Fruit fly (Drosophila melanogaster): Measurements from ENCODE around the gene CG15478.

The CG15478 gene

dm6 chrX:7691947-7692739, 25.6 kb downstream of the CG15478 start (continued):
- peak; percentile 29 for TF ChIP-seq NC2α (GFP tag; optimal IDR thresholded peaks at IDR 0.05)
- peak; percentile 63 for TF ChIP-seq Xrp1 (GFP tag; IDR thresholded peaks at IDR 0.05)
- TF ChIP-seq fd102C (GFP tag; optimal IDR thresholded peaks at IDR 0.05), result no peak
- no peak for TF ChIP-seq dan (GFP tag; IDR thresholded peaks at IDR 0.05)
- peak; percentile 6 for TF ChIP-seq CG4282 (GFP tag; optimal IDR thresholded peaks at IDR 0.05)
- TF ChIP-seq CG1233 (GFP tag; optimal IDR thresholded peaks at IDR 0.05), result peak; percentile 64
- peak; percentile 41 for TF ChIP-seq Mad (GFP tag; optimal IDR thresholded peaks at IDR 0.05)
- peak; percentile 38 for TF ChIP-seq CG1792 (GFP tag; optimal IDR thresholded peaks at IDR 0.05)
- peak; percentile 78 for TF ChIP-seq CG11695 (GFP tag; IDR thresholded peaks at IDR 0.05)
- TF ChIP-seq CG12219 (GFP tag; optimal IDR thresholded peaks at IDR 0.05), result peak; percentile 31
- TF ChIP-seq CG18262 (tag; optimal IDR thresholded peaks at IDR 0.05), result peak; percentile 71
- no peak for TF ChIP-seq Doc2 (GFP tag; IDR thresholded peaks at IDR 0.05)
- TF ChIP-seq CG3407 (GFP tag; optimal IDR thresholded peaks at IDR 0.05), result no peak
- TF ChIP-seq CG8388 (GFP tag; optimal IDR thresholded peaks at IDR 0.05), result peak; percentile 69
- no peak for TF ChIP-seq Gsc (GFP tag; IDR thresholded peaks at IDR 0.05)
- TF ChIP-seq so (GFP tag; IDR thresholded peaks at IDR 0.05), result peak; percentile 42; the same call in 1 of the 3 replicates
- no peak for TF ChIP-seq CG7745 (tag; optimal IDR thresholded peaks at IDR 0.05)
- TF ChIP-seq Chrac-16 (GFP tag; optimal IDR thresholded peaks at IDR 0.05), result peak; percentile 53
- peak; percentile 78 for TF ChIP-seq Oli (tag; optimal IDR thresholded peaks at IDR 0.05)
- peak; percentile 49 for TF ChIP-seq Poxn (GFP tag; IDR thresholded peaks at IDR 0.05)
- no peak for TF ChIP-seq pros (GFP tag; optimal IDR thresholded peaks at IDR 0.05)
- TF ChIP-seq CG2712 (tag; optimal IDR thresholded peaks at IDR 0.05), result peak; percentile 78
- TF ChIP-seq Dip3 (GFP tag; optimal IDR thresholded peaks at IDR 0.05), result peak; percentile 75
- TF ChIP-seq luna (GFP tag; optimal IDR thresholded peaks at IDR 0.05), result peak; percentile 41
- TF ChIP-seq CG14014 (GFP tag; IDR thresholded peaks at IDR 0.05), result peak; percentile 73
- no peak for TF ChIP-seq CG7963 (GFP tag; IDR thresholded peaks at IDR 0.05; ENCODE audit: partially characterized antibody)
- no peak for TF ChIP-seq CG42726 (GFP tag; IDR thresholded peaks at IDR 0.05; ENCODE audit: partially characterized antibody)
- TF ChIP-seq cas (GFP tag; IDR thresholded peaks at IDR 0.05), result no peak
- TF ChIP-seq z (GFP tag; IDR thresholded peaks at IDR 0.05), result no peak
- TF ChIP-seq CG8478 (optimal IDR thresholded peaks at IDR 0.05), result no peak
- TF ChIP-seq Fer3 (tag; optimal IDR thresholded peaks at IDR 0.05), result peak; percentile 82
- no peak for TF ChIP-seq Awh (GFP tag; IDR thresholded peaks at IDR 0.05)
- no peak for TF ChIP-seq bbx (GFP tag; IDR thresholded peaks at IDR 0.05; ENCODE audit: partially characterized antibody)
- peak; percentile 70 for TF ChIP-seq row (GFP tag; IDR thresholded peaks at IDR 0.05)
- TF ChIP-seq lbe (GFP tag; optimal IDR thresholded peaks at IDR 0.05), result peak; percentile 31
- TF ChIP-seq grau (tag; optimal IDR thresholded peaks at IDR 0.05), result peak; percentile 65
- peak; percentile 72 for TF ChIP-seq lmd (GFP tag; IDR thresholded peaks at IDR 0.05)
- TF ChIP-seq CG12659 (GFP tag; optimal IDR thresholded peaks at IDR 0.05), result peak; percentile 77
- TF ChIP-seq CG7928 (GFP tag; optimal IDR thresholded peaks at IDR 0.05), result peak; percentile 40
- no peak for TF ChIP-seq CG31365 (tag; optimal IDR thresholded peaks at IDR 0.05)
- peak; percentile 8 for TF ChIP-seq gro (GFP tag; optimal IDR thresholded peaks at IDR 0.05)
- TF ChIP-seq esg (GFP tag; conservative IDR thresholded peaks at IDR 0.05), result peak; percentile 73
- TF ChIP-seq ato (GFP tag; IDR thresholded peaks at IDR 0.05; ENCODE audit: partially characterized antibody), result no peak
- TF ChIP-seq CG1529 (GFP tag; optimal IDR thresholded peaks at IDR 0.05), result no peak
- TF ChIP-seq CG6683 (GFP tag; optimal IDR thresholded peaks at IDR 0.05), result peak; percentile 31
- TF ChIP-seq fd96Cb (tag; optimal IDR thresholded peaks at IDR 0.05), result peak; percentile 59
- TF ChIP-seq CG6854 (GFP tag; optimal IDR thresholded peaks at IDR 0.05), result peak; percentile 75
- peak; percentile 47 to 63 for TF ChIP-seq Pdp1 (GFP tag; optimal IDR thresholded peaks at IDR 0.05)
- peak; percentile 55 for TF ChIP-seq Nf-YA (GFP tag; IDR thresholded peaks at IDR 0.05)
- peak; percentile 48; the same call in 1 of the 2 replicates for TF ChIP-seq CG14667 (GFP tag; IDR thresholded peaks at IDR 0.05)

All from whole organism, embryonic.